Worm (Caenorhabditis elegans) whole organism, L3 larva: Measurements from ENCODE around the gene F13A7.14.

Experiments
- aly-2 ChIP-seq: fragments of 150-350 bp; optimal IDR thresholded peaks from 2 replicates; lab custom pipeline; 2014; ENCODE audit warnings: missing biosample characterization, missing genetic modification characterization
- ceh-82 ChIP-seq: fragments of 150-350 bp; optimal IDR thresholded peaks from 2 replicates; lab custom pipeline; 2014; ENCODE audit warnings: missing biosample characterization, missing genetic modification characterization
- egl-27 ChIP-seq: sonication (generic microtip); optimal IDR thresholded peaks from 4 replicates; lab custom pipeline; 2017; ENCODE audit warnings: missing biosample characterization, missing genetic modification reagents, missing genetic modification characterization
- elt-1 ChIP-seq: fragments of 150-350 bp; optimal IDR thresholded peaks from 2 replicates; lab custom pipeline; 2014; ENCODE audit warnings: missing biosample characterization, missing genetic modification characterization
- hmg-11 ChIP-seq: sonication (generic microtip); optimal IDR thresholded peaks from 2 replicates; lab custom pipeline; 2016; ENCODE audit warnings: missing genetic modification characterization, missing compliant biosample characterization
- nhr-77 ChIP-seq: fragments of 150-350 bp; optimal IDR thresholded peaks from 2 replicates; lab custom pipeline; 2014; ENCODE audit warnings: missing biosample characterization, missing genetic modification characterization
- pqm-1 ChIP-seq: fragments of 150-350 bp; optimal IDR thresholded peaks from 2 replicates; lab custom pipeline; 2017; ENCODE audit warnings: missing biosample characterization, missing genetic modification characterization, inconsistent platforms
- tbx-2 ChIP-seq: sonication (generic microtip); optimal IDR thresholded peaks from 2 replicates; lab custom pipeline; 2016; ENCODE audit warnings: mild to moderate bottlenecking, missing genetic modification characterization, missing compliant biosample characterization
- unc-39 ChIP-seq: sonication (generic microtip); optimal IDR thresholded peaks from 4 replicates; lab custom pipeline; 2017; ENCODE audit warnings: missing biosample characterization, missing genetic modification characterization
- unc-62 ChIP-seq: fragments of 150-350 bp; sonication (generic microtip); optimal IDR thresholded peaks from 4 replicates; lab custom pipeline; 2014; ENCODE audit warnings: missing biosample characterization, missing genetic modification reagents, missing genetic modification characterization
- zag-1 ChIP-seq: fragments of 150-350 bp; optimal IDR thresholded peaks from 2 replicates; lab custom pipeline; 2014; ENCODE audit warnings: missing biosample characterization, missing genetic modification characterization
- ztf-11 ChIP-seq: fragments of 150-350 bp; optimal IDR thresholded peaks from 2 replicates; lab custom pipeline; 2014; ENCODE audit warnings: missing biosample characterization, missing genetic modification characterization
- ztf-4 ChIP-seq: fragments of 150-350 bp; optimal IDR thresholded peaks from 2 replicates; lab custom pipeline; 2014; ENCODE audit warnings: missing biosample characterization, missing genetic modification characterization

ce11 chrV:16355941-16356340 is 45.8 kb upstream of the F13A7.14 start:
- TF ChIP-seq unc-39 (tag; lab: Kevin White, UChicago) (no peak), aly-2 (no peak), unc-62 (GFP tag; lab: Kevin White, UChicago) (peak; percentile 13), egl-27 (tag; lab: Kevin White, UChicago) (peak; percentile 71), ztf-11 (tag; lab: Kevin White, UChicago) (no peak), zag-1 (no peak), hmg-11 (tag; lab: Kevin White, UChicago) (peak; percentile 99), nhr-77 (tag; lab: Kevin White, UChicago) (no peak), elt-1 (tag; lab: Kevin White, UChicago) (no peak), tbx-2 (peak; percentile 56), ztf-4 (tag; lab: Kevin White, UChicago) (no peak), pqm-1 (tag; lab: Kevin White, UChicago) (peak; percentile 91), ceh-82 (tag; lab: Kevin White, UChicago) (peak; percentile 23)
